Worm (Caenorhabditis elegans): Measurements from ENCODE around the gene kup-1.
A peak's percentile ranks its signal among the peaks of the same experiment; 100 is the strongest.

kup-1 gene

ce11 chrV:12088773-12089172 is 48.1 kb upstream of the kup-1 start, which contains the start of gene R07B7.12:
Gene R07B7.12, plus strand, starts transcription at chrV:12089073.
- TF ChIP-seq nhr-21 (tag; optimal IDR thresholded peaks at IDR 0.05) = no peak
- no peak for TF ChIP-seq zag-1 (tag; optimal IDR thresholded peaks at IDR 0.05)
- TF ChIP-seq snpc-4 (tag; optimal IDR thresholded peaks at IDR 0.05) = no peak
- no peak for TF ChIP-seq mab-5 (tag; optimal IDR thresholded peaks at IDR 0.05)
- no peak for TF ChIP-seq blmp-1 (tag; optimal IDR thresholded peaks at IDR 0.05; ENCODE audit: insufficient read depth)
- TF ChIP-seq unc-39 (tag; optimal IDR thresholded peaks at IDR 0.05) = no peak
- no peak for TF ChIP-seq alr-1 (tag; optimal IDR thresholded peaks at IDR 0.05)

- TF ChIP-seq elt-1 (tag; optimal IDR thresholded peaks at IDR 0.05) (no peak), ztf-4 (tag; optimal IDR thresholded peaks at IDR 0.05) (no peak), dmd-4 (tag; optimal IDR thresholded peaks at IDR 0.05) (no peak), nhr-129 (tag; optimal IDR thresholded peaks at IDR 0.05) (no peak), sma-9 (GFP tag; optimal IDR thresholded peaks at IDR 0.05) (no peak), sma-9 (tag; optimal IDR thresholded peaks at IDR 0.05) (no peak), egl-27 (tag; optimal IDR thresholded peaks at IDR 0.05) (no peak), nhr-77 (tag; optimal IDR thresholded peaks at IDR 0.05) (no peak), nhr-21 (tag; optimal IDR thresholded peaks at IDR 0.05) (no peak), nhr-237 (tag; optimal IDR thresholded peaks at IDR 0.05) (no peak), crh-2 (tag; optimal IDR thresholded peaks at IDR 0.05) (no peak), ZK546.5 (tag; optimal IDR thresholded peaks at IDR 0.05) (no peak), ztf-11 (tag; optimal IDR thresholded peaks at IDR 0.05) (no peak), C34F6.9 (tag; optimal IDR thresholded peaks at IDR 0.05) (no peak), R02D3.7 (tag; optimal IDR thresholded peaks at IDR 0.05) (no peak), fos-1 (tag; optimal IDR thresholded peaks at IDR 0.05) (no peak), unc-55 (GFP tag; optimal IDR thresholded peaks at IDR 0.05) (no peak), lin-13 (GFP tag; optimal IDR thresholded peaks at IDR 0.05) (no peak), nhr-12 (tag; optimal IDR thresholded peaks at IDR 0.05) (no peak), ceh-16 (tag; optimal IDR thresholded peaks at IDR 0.05) (no peak)
These were observed 46.3 kb upstream of the kup-1 start, which contains the start of gene gana-1 for ce11 chrV:12086934-12087333. Gene gana-1, plus strand, starts transcription at chrV:12087234.

- no peak for TF ChIP-seq unc-55 (GFP tag; optimal IDR thresholded peaks at IDR 0.05)
- TF ChIP-seq fos-1 (tag; optimal IDR thresholded peaks at IDR 0.05) = peak; percentile 16
These were observed 45.4 kb upstream of the kup-1 start for ce11 chrV:12085867-12086634.

ce11 chrV:12084216-12084615 is 43.5 kb upstream of the kup-1 start, which contains the start of gene R07B7.8:
Gene R07B7.8, minus strand, starts transcription at chrV:12084316.
- TF ChIP-seq nhr-23 (tag; optimal IDR thresholded peaks at IDR 0.05) (no peak), crh-2 (tag; optimal IDR thresholded peaks at IDR 0.05) (no peak), lin-39 (tag; optimal IDR thresholded peaks at IDR 0.05) (no peak), zag-1 (tag; optimal IDR thresholded peaks at IDR 0.05) (no peak), nhr-12 (tag; optimal IDR thresholded peaks at IDR 0.05) (no peak), ceh-16 (tag; optimal IDR thresholded peaks at IDR 0.05) (no peak), nhr-129 (tag; optimal IDR thresholded peaks at IDR 0.05) (no peak), unc-62 (GFP tag; optimal IDR thresholded peaks at IDR 0.05) (no peak), unc-39 (tag; optimal IDR thresholded peaks at IDR 0.05) (no peak), ztf-1 (GFP tag; conservative IDR thresholded peaks at IDR 0.05) (no peak), mab-5 (tag; optimal IDR thresholded peaks at IDR 0.05) (no peak), nhr-11 (tag; optimal IDR thresholded peaks at IDR 0.05) (no peak), gmeb-1 (tag; optimal IDR thresholded peaks at IDR 0.05) (no peak), nhr-77 (tag; optimal IDR thresholded peaks at IDR 0.05) (no peak), ZK546.5 (tag; optimal IDR thresholded peaks at IDR 0.05) (no peak), R02D3.7 (tag; optimal IDR thresholded peaks at IDR 0.05) (no peak), aly-2 (tag; optimal IDR thresholded peaks at IDR 0.05) (no peak), C34F6.9 (tag; optimal IDR thresholded peaks at IDR 0.05) (no peak), alr-1 (tag; optimal IDR thresholded peaks at IDR 0.05) (no peak), nhr-25 (tag; optimal IDR thresholded peaks at IDR 0.05) (no peak)

ce11 chrV:12082932-12083331 is 42.3 kb upstream of the kup-1 start, which contains the start of gene R07B7.10:
Gene R07B7.10, plus strand, starts transcription at chrV:12083216.
- TF ChIP-seq sma-3 (GFP tag; optimal IDR thresholded peaks at IDR 0.05) (no peak), crh-2 (tag; optimal IDR thresholded peaks at IDR 0.05) (peak; percentile 12), mdl-1 (tag; optimal IDR thresholded peaks at IDR 0.05) (no peak), sma-9 (GFP tag; optimal IDR thresholded peaks at IDR 0.05) (peak; percentile 0), sma-9 (tag; optimal IDR thresholded peaks at IDR 0.05) (no peak), nhr-6 (tag; optimal IDR thresholded peaks at IDR 0.05) (no peak), mab-5 (tag; optimal IDR thresholded peaks at IDR 0.05) (no peak), unc-62 (GFP tag; optimal IDR thresholded peaks at IDR 0.05) (no peak), blmp-1 (tag; optimal IDR thresholded peaks at IDR 0.05; ENCODE audit: insufficient read depth) (no peak)

Measured in whole organism, L2 larva.